Worm (Caenorhabditis elegans) whole organism, young adult: ENCODE data around the gene srh-303.

Experiments used
- B0035.1 ChIP-seq: sonication (generic microtip); optimal IDR thresholded peaks from 2 replicates; lab custom pipeline; 2016; ENCODE audit warnings: missing genetic modification characterization, mild to moderate bottlenecking, missing compliant biosample characterization, missing genotype, missing genetic modification reagents
- B0261.1 ChIP-seq: sonication (generic microtip); optimal IDR thresholded peaks from 2 replicates; lab custom pipeline; 2016; ENCODE audit warnings: mild to moderate bottlenecking, missing genetic modification characterization, moderate library complexity, missing compliant biosample characterization
- D2030.7 ChIP-seq: fragments of 200-800 bp; sonication (Bioruptor generic); IDR thresholded peaks from 2 replicates; pipeline ENCODE4 v1.3.6; 2022; ENCODE audit warnings: missing genetic modification reagents, missing genetic modification characterization, missing compliant biosample characterization
- F10E7.11 ChIP-seq: sonication (generic microtip); optimal IDR thresholded peaks from 2 replicates; lab custom pipeline; 2017; ENCODE audit warnings: mild to moderate bottlenecking, missing genetic modification characterization, moderate library complexity, missing compliant biosample characterization
- F22D6.2 ChIP-seq: sonication (generic microtip); optimal IDR thresholded peaks from 2 replicates; lab custom pipeline; 2016; ENCODE audit warnings: mild to moderate bottlenecking, missing genetic modification characterization, missing compliant biosample characterization
- F33H1.4 ChIP-seq: fragments of 200-800 bp; sonication (Bioruptor generic); IDR thresholded peaks from 2 replicates; pipeline ENCODE4 v1.3.6; 2022; ENCODE audit warnings: missing genetic modification reagents, missing genetic modification characterization, missing compliant biosample characterization
- F55B11.4 ChIP-seq: sonication (generic microtip); optimal IDR thresholded peaks from 2 replicates; lab custom pipeline; 2016; ENCODE audit warnings: missing compliant biosample characterization, missing genetic modification characterization, borderline replicate concordance; ENCODE audit not compliant: insufficient read depth
- T07F8.4 ChIP-seq: sonication (generic microtip); optimal IDR thresholded peaks from 2 replicates; lab custom pipeline; 2016; ENCODE audit warnings: mild to moderate bottlenecking, missing genetic modification characterization, moderate library complexity, missing compliant biosample characterization
- Y53G8AR.9 ChIP-seq: fragments of 200-800 bp; sonication (Bioruptor generic); conservative IDR thresholded peaks from 2 replicates; pipeline ENCODE4 v1.3.6; 2022; ENCODE audit warnings: missing genetic modification reagents, missing genetic modification characterization, missing compliant biosample characterization
- Y79H2A.3 ChIP-seq: fragments of 200-800 bp; sonication (Bioruptor generic); conservative IDR thresholded peaks from 2 replicates; pipeline ENCODE4 v1.3.6; 2022; ENCODE audit warnings: missing genetic modification reagents, missing genetic modification characterization, missing compliant biosample characterization
- akir-1 ChIP-seq: fragments of 200-800 bp; sonication (Bioruptor generic); optimal IDR thresholded peaks from 2 replicates; lab custom pipeline; 2018; ENCODE audit warnings: mild to moderate bottlenecking, missing genetic modification characterization, moderate library complexity, missing compliant biosample characterization
- aptf-2 ChIP-seq: fragments of 200-800 bp; sonication (Bioruptor generic); conservative IDR thresholded peaks from 2 replicates; pipeline ENCODE4 v1.3.6; 2022; ENCODE audit warnings: missing genetic modification reagents, missing genetic modification characterization, missing compliant biosample characterization
- aptf-3 ChIP-seq: fragments of 200-800 bp; sonication (Bioruptor generic); IDR thresholded peaks from 2 replicates; pipeline ENCODE4 v1.3.6; 2022; ENCODE audit warnings: missing genetic modification characterization, missing compliant biosample characterization
- bed-1 ChIP-seq: fragments of 200-800 bp; sonication (Bioruptor generic); IDR thresholded peaks from 2 replicates; pipeline ENCODE4 v1.3.6; 2022; ENCODE audit warnings: missing genetic modification reagents, missing genetic modification characterization, missing compliant biosample characterization
- bed-2 ChIP-seq: fragments of 200-800 bp; sonication (Bioruptor generic); IDR thresholded peaks from 2 replicates; pipeline ENCODE4 v1.3.6; 2022; ENCODE audit warnings: missing genetic modification reagents, missing genetic modification characterization, missing compliant biosample characterization
- cebp-2 ChIP-seq: fragments of 200-800 bp; sonication (Bioruptor generic); IDR thresholded peaks from 2 replicates; pipeline ENCODE4 v1.3.6; 2022; ENCODE audit warnings: missing genetic modification characterization, missing compliant biosample characterization
- ceh-27 ChIP-seq: fragments of 200-800 bp; sonication (Bioruptor generic); optimal IDR thresholded peaks from 2 replicates; lab custom pipeline; 2018; ENCODE audit warnings: mild to moderate bottlenecking, missing genetic modification characterization, moderate library complexity, missing compliant biosample characterization
- ceh-40 ChIP-seq: fragments of 200-800 bp; sonication (Bioruptor generic); IDR thresholded peaks from 2 replicates; pipeline ENCODE4 v1.3.6; 2022; ENCODE audit warnings: missing genetic modification characterization, missing compliant biosample characterization
- chd-7 ChIP-seq: sonication (generic microtip); optimal IDR thresholded peaks from 2 replicates; lab custom pipeline; 2016; ENCODE audit warnings: mild to moderate bottlenecking, missing genetic modification characterization, moderate library complexity, missing compliant biosample characterization
- dox-1 ChIP-seq: fragments of 200-800 bp; sonication (Bioruptor generic); IDR thresholded peaks from 2 replicates; pipeline ENCODE4 v1.3.6; 2022; ENCODE audit warnings: missing genetic modification reagents, missing genetic modification characterization, missing compliant biosample characterization
- dpl-1 ChIP-seq: fragments of 150-350 bp; optimal IDR thresholded peaks from 2 replicates; lab custom pipeline; 2014; ENCODE audit warnings: missing biosample characterization, missing genetic modification reagents, missing genetic modification characterization
- efl-1 ChIP-seq: fragments of 150-350 bp; optimal IDR thresholded peaks from 2 replicates; lab custom pipeline; 2014; ENCODE audit warnings: missing biosample characterization, missing genetic modification reagents, missing genetic modification characterization
- egl-18 ChIP-seq: fragments of 200-800 bp; sonication (Bioruptor generic); IDR thresholded peaks from 2 replicates; pipeline ENCODE4 v1.3.6; 2022; ENCODE audit warnings: missing genetic modification reagents, missing genetic modification characterization, missing compliant biosample characterization
- egl-44 ChIP-seq: fragments of 200-800 bp; sonication (Bioruptor generic); IDR thresholded peaks from 2 replicates; pipeline ENCODE4 v1.3.6; 2022; ENCODE audit warnings: missing genetic modification reagents, missing genetic modification characterization, missing compliant biosample characterization
- egrh-3 ChIP-seq: fragments of 200-800 bp; sonication (Bioruptor generic); IDR thresholded peaks from 2 replicates; pipeline ENCODE4 v1.3.6; 2022; ENCODE audit warnings: missing genetic modification reagents, missing genetic modification characterization, missing compliant biosample characterization
- ekl-4 ChIP-seq: fragments of 200-800 bp; sonication (Bioruptor generic); IDR thresholded peaks from 2 replicates; pipeline ENCODE4 v1.3.6; 2022; ENCODE audit warnings: missing genetic modification reagents, missing genetic modification characterization, missing compliant biosample characterization
- hsf-1 ChIP-seq: fragments of 200-800 bp; sonication (Bioruptor generic); IDR thresholded peaks from 2 replicates; pipeline ENCODE4 v1.3.6; 2022; ENCODE audit warnings: missing genetic modification reagents, missing genetic modification characterization, missing compliant biosample characterization
- let-607 ChIP-seq, 2 experiments: fragments of 200-800 bp in 1 of 2; sonication (Bioruptor generic) in 1 of 2; sonication (generic microtip) in 1 of 2; optimal IDR thresholded peaks; 2 replicates each; lab custom pipeline; 2016 to 2018; ENCODE audit warnings: mild to moderate bottlenecking in 2 of 2, missing compliant biosample characterization in 2 of 2, missing genetic modification characterization in 2 of 2, moderate library complexity in 2 of 2, missing genotype in 1 of 2
- lir-1 ChIP-seq: fragments of 200-800 bp; sonication (Bioruptor generic); conservative IDR thresholded peaks from 2 replicates; pipeline ENCODE4 v1.3.6; 2022; ENCODE audit warnings: missing genetic modification reagents, missing genetic modification characterization, missing compliant biosample characterization
- madf-10 ChIP-seq: sonication (generic microtip); optimal IDR thresholded peaks from 2 replicates; lab custom pipeline; 2016; ENCODE audit warnings: mild to moderate bottlenecking, missing genetic modification characterization, missing compliant biosample characterization
- madf-3 ChIP-seq: fragments of 200-800 bp; sonication (Bioruptor generic); IDR thresholded peaks from 2 replicates; pipeline ENCODE4 v1.3.6; 2022; ENCODE audit warnings: missing genetic modification reagents, missing genetic modification characterization, missing compliant biosample characterization
- mel-28 ChIP-seq: sonication (generic microtip); optimal IDR thresholded peaks from 2 replicates; lab custom pipeline; 2016; ENCODE audit warnings: borderline replicate concordance, mild to moderate bottlenecking, missing genetic modification characterization, missing compliant biosample characterization
- mes-4 ChIP-seq: sonication (generic microtip); optimal IDR thresholded peaks from 2 replicates; lab custom pipeline; 2016; ENCODE audit warnings: missing genotype, missing genetic modification characterization, missing compliant biosample characterization
- nhr-120 ChIP-seq: fragments of 200-800 bp; sonication (Bioruptor generic); IDR thresholded peaks from 2 replicates; pipeline ENCODE4 v1.3.6; 2022; ENCODE audit warnings: missing genetic modification characterization, missing compliant biosample characterization
- nhr-27 ChIP-seq: fragments of 200-800 bp; sonication (Bioruptor generic); optimal IDR thresholded peaks from 2 replicates; lab custom pipeline; 2018; ENCODE audit warnings: mild to moderate bottlenecking, missing genetic modification characterization, moderate library complexity, missing compliant biosample characterization
- nhr-90 ChIP-seq: sonication (generic microtip); optimal IDR thresholded peaks from 2 replicates; lab custom pipeline; 2016; ENCODE audit warnings: missing genotype, mild to moderate bottlenecking, missing genetic modification characterization, missing compliant biosample characterization
- rcor-1 ChIP-seq: fragments of 200-800 bp; sonication (Bioruptor generic); IDR thresholded peaks from 2 replicates; pipeline ENCODE4 v1.3.6; 2022; ENCODE audit warnings: missing genetic modification reagents, missing genetic modification characterization, missing compliant biosample characterization
- rec-8 ChIP-seq, 2 experiments: sonication (generic microtip); optimal IDR thresholded peaks; 2 replicates each; lab custom pipeline; 2016; ENCODE audit warnings: mild to moderate bottlenecking in 2 of 2, missing genetic modification characterization in 2 of 2, missing genetic modification reagents in 2 of 2, missing genotype in 2 of 2, missing biosample characterization in 1 of 2, missing compliant biosample characterization in 1 of 2, moderate library complexity in 1 of 2
- repo-1 ChIP-seq: sonication (generic microtip); optimal IDR thresholded peaks from 2 replicates; lab custom pipeline; 2017; ENCODE audit warnings: mild to moderate bottlenecking, missing genetic modification characterization, missing compliant biosample characterization
- rpc-1 ChIP-seq, 2 experiments: fragments of 150-350 bp in 1 of 2; sonication (generic microtip) in 1 of 2; optimal IDR thresholded peaks; 2 replicates each; lab custom pipeline; 2014 to 2018; ENCODE audit warnings: missing biosample characterization in 1 of 2, missing genetic modification characterization in 1 of 2, missing genetic modification reagents in 1 of 2, missing genotype in 1 of 2
- sea-2 ChIP-seq: fragments of 200-800 bp; sonication (Bioruptor generic); IDR thresholded peaks from 2 replicates; pipeline ENCODE4 v1.3.6; 2022; ENCODE audit warnings: missing genetic modification characterization, missing compliant biosample characterization
- snpc-1.1 ChIP-seq: sonication (generic microtip); optimal IDR thresholded peaks from 2 replicates; lab custom pipeline; 2017; ENCODE audit warnings: missing genetic modification characterization, mild to moderate bottlenecking, missing compliant biosample characterization, antibody characterized with exemption, moderate library complexity, missing genotype, missing genetic modification reagents; ENCODE audit not compliant: insufficient read depth
- snpc-3.4 ChIP-seq: sonication (generic microtip); optimal IDR thresholded peaks from 2 replicates; lab custom pipeline; 2017; ENCODE audit warnings: missing genetic modification characterization, mild to moderate bottlenecking, missing compliant biosample characterization, antibody characterized with exemption, moderate library complexity, missing genotype, missing genetic modification reagents
- unc-62 ChIP-seq: fragments of 150-350 bp; optimal IDR thresholded peaks from 2 replicates; lab custom pipeline; 2014; ENCODE audit warnings: missing biosample characterization, missing genetic modification reagents, missing genetic modification characterization
- xnd-1 ChIP-seq: sonication (generic microtip); optimal IDR thresholded peaks from 2 replicates; lab custom pipeline; 2016; ENCODE audit warnings: missing genotype, missing genetic modification reagents, missing genetic modification characterization, missing compliant biosample characterization
- ztf-25 ChIP-seq: fragments of 200-800 bp; sonication (Bioruptor generic); IDR thresholded peaks from 2 replicates; pipeline ENCODE4 v1.3.6; 2022; ENCODE audit warnings: missing genetic modification reagents, missing genetic modification characterization, missing compliant biosample characterization
- ztf-26 ChIP-seq: sonication (generic microtip); optimal IDR thresholded peaks from 2 replicates; lab custom pipeline; 2017; ENCODE audit warnings: missing genetic modification characterization, missing compliant biosample characterization

Gene srh-303

ce11 chrV:17855889-17856288, 24.4 kb downstream of the srh-303 start, which contains the start of gene tcc-1 (continued):
- no peak for TF ChIP-seq snpc-3.4
- TF ChIP-seq nhr-27 (tag; lab: Kevin White, UChicago) = no peak

ce11 chrV:17857901-17858300, 26.5 kb downstream of the srh-303 start:
- TF ChIP-seq bed-1 (no peak), aptf-3 (GFP tag; lab: Robert Waterston, UW) (no peak), bed-2 (GFP tag; lab: Robert Waterston, UW) (no peak), repo-1 (tag; lab: Kevin White, UChicago) (no peak), aptf-2 (GFP tag; lab: Robert Waterston, UW) (no peak), ekl-4 (GFP tag; lab: Robert Waterston, UW) (peak; percentile 81), D2030.7 (GFP tag; lab: Robert Waterston, UW) (no peak), madf-10 (tag; lab: Kevin White, UChicago) (peak; percentile 70), sea-2 (GFP tag; lab: Robert Waterston, UW) (no peak), ztf-26 (tag; lab: Kevin White, UChicago) (peak; percentile 60), egl-18 (GFP tag; lab: Robert Waterston, UW) (no peak), ceh-40 (no peak), F22D6.2 (tag; lab: Kevin White, UChicago) (no peak), F33H1.4 (no peak), ceh-27 (GFP tag; lab: Kevin White, UChicago) (peak; percentile 76), akir-1 (GFP tag; lab: Kevin White, UChicago) (no peak), F10E7.11 (tag; lab: Kevin White, UChicago) (no peak), B0035.1 (tag; lab: Kevin White, UChicago) (no peak), nhr-27 (tag; lab: Kevin White, UChicago) (no peak), dox-1 (GFP tag; lab: Robert Waterston, UW) (peak; percentile 79), efl-1 (GFP tag; lab: Kevin White, UChicago) (no peak), let-607 (tag; optimal IDR thresholded peaks at IDR 0.05; lab: Kevin White, UChicago) (peak; percentile 96 to 97), unc-62 (GFP tag; lab: Kevin White, UChicago) (no peak), nhr-90 (tag; lab: Kevin White, UChicago) (no peak), egrh-3 (GFP tag; lab: Robert Waterston, UW) (peak; percentile 33), cebp-2 (GFP tag; lab: Robert Waterston, UW) (no peak), madf-3 (GFP tag; lab: Robert Waterston, UW) (no peak), T07F8.4 (tag; lab: Kevin White, UChicago) (no peak), rec-8 (tag; optimal IDR thresholded peaks at IDR 0.05; lab: Kevin White, UChicago) (no peak), snpc-1.1 (tag; lab: Kevin White, UChicago) (no peak), rcor-1 (GFP tag; lab: Robert Waterston, UW) (no peak), ztf-25 (GFP tag; lab: Robert Waterston, UW) (no peak), F55B11.4 (no peak), dpl-1 (no peak), mes-4 (tag; lab: Kevin White, UChicago) (no peak), mel-28 (tag; lab: Kevin White, UChicago) (peak; percentile 53), hsf-1 (peak; percentile 84), Y79H2A.3 (GFP tag; lab: Robert Waterston, UW) (no peak), Y53G8AR.9 (GFP tag; lab: Robert Waterston, UW) (peak; percentile 60; the same call in 1 of the 2 replicates), rpc-1 (optimal IDR thresholded peaks at IDR 0.05; lab: Kevin White, UChicago) (peak; percentile 17), rpc-1 (tag; optimal IDR thresholded peaks at IDR 0.05; lab: Kevin White, UChicago) (no peak), chd-7 (tag; lab: Kevin White, UChicago) (no peak), xnd-1 (tag; lab: Kevin White, UChicago) (no peak), lir-1 (GFP tag; lab: Robert Waterston, UW) (peak; percentile 44; the same call in 1 of the 2 replicates), nhr-120 (GFP tag; lab: Robert Waterston, UW) (no peak), egl-44 (0 out of 2 replicates have a peak, but pooled peaks have one; percentile 49), B0261.1 (no peak)
